Worm (Caenorhabditis elegans) whole organism, L3 larva: ENCODE results near the gene mec-15.

ENCODE experiments used
- aly-2 ChIP-seq: fragments of 150-350 bp; optimal IDR thresholded peaks from 2 replicates; lab custom pipeline; 2014; ENCODE audit warnings: missing biosample characterization, missing genetic modification characterization
- ceh-28 ChIP-seq: fragments of 150-350 bp; optimal IDR thresholded peaks from 2 replicates; lab custom pipeline; 2014; ENCODE audit warnings: missing biosample characterization, missing genetic modification reagents, missing genetic modification characterization
- elt-1 ChIP-seq: fragments of 150-350 bp; optimal IDR thresholded peaks from 2 replicates; lab custom pipeline; 2014; ENCODE audit warnings: missing biosample characterization, missing genetic modification characterization
- lin-15B ChIP-seq: fragments of 150-350 bp; optimal IDR thresholded peaks from 2 replicates; lab custom pipeline; 2014; ENCODE audit warnings: missing biosample characterization, missing genetic modification characterization
- nhr-11 ChIP-seq: fragments of 150-350 bp; optimal IDR thresholded peaks from 2 replicates; lab custom pipeline; 2014; ENCODE audit warnings: missing biosample characterization, missing genetic modification characterization
- nhr-12 ChIP-seq: fragments of 150-350 bp; optimal IDR thresholded peaks from 2 replicates; lab custom pipeline; 2014; ENCODE audit warnings: missing biosample characterization, missing genetic modification characterization
- nhr-25 ChIP-seq: sonication (generic microtip); optimal IDR thresholded peaks from 2 replicates; lab custom pipeline; 2017; ENCODE audit warnings: missing biosample characterization, missing genetic modification characterization
- nhr-43 ChIP-seq: sonication (generic microtip); optimal IDR thresholded peaks from 2 replicates; lab custom pipeline; 2016; ENCODE audit warnings: mild to moderate bottlenecking, missing genetic modification characterization, missing compliant biosample characterization; ENCODE audit not compliant: poor library complexity, severe bottlenecking
- nhr-77 ChIP-seq: fragments of 150-350 bp; optimal IDR thresholded peaks from 2 replicates; lab custom pipeline; 2014; ENCODE audit warnings: missing biosample characterization, missing genetic modification characterization
- unc-39 ChIP-seq: sonication (generic microtip); optimal IDR thresholded peaks from 4 replicates; lab custom pipeline; 2017; ENCODE audit warnings: missing biosample characterization, missing genetic modification characterization
- zag-1 ChIP-seq: fragments of 150-350 bp; optimal IDR thresholded peaks from 2 replicates; lab custom pipeline; 2014; ENCODE audit warnings: missing biosample characterization, missing genetic modification characterization
- ztf-11 ChIP-seq: fragments of 150-350 bp; optimal IDR thresholded peaks from 2 replicates; lab custom pipeline; 2014; ENCODE audit warnings: missing biosample characterization, missing genetic modification characterization
- ztf-4 ChIP-seq: fragments of 150-350 bp; optimal IDR thresholded peaks from 2 replicates; lab custom pipeline; 2014; ENCODE audit warnings: missing biosample characterization, missing genetic modification characterization

DNA sequence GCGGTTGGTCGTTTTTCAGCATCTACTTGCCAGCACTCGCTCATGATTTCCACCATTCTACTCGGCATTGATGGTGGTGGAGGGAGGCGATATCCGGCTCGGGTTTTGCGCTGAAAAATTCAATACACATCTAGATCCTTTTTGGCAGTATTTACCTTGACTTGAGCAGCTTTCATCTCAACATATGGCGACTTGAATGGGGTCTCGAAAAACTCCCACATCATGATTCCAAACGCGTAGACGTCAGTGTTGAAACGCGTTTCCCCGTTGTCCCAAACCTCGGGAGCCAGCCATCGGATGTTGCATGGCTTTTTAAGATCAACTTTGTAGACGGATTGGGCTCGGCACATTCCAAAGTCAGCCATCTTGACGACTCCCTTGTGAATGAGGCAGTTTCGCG lies 41.0 kb downstream of the mec-15 start:
- TF ChIP-seq nhr-25 (tag; lab: Kevin White, UChicago) (no peak), nhr-12 (tag; lab: Kevin White, UChicago) (no peak), ztf-4 (tag; lab: Kevin White, UChicago) (no peak), elt-1 (tag; lab: Kevin White, UChicago) (no peak), unc-39 (tag; lab: Kevin White, UChicago) (no peak), nhr-11 (no peak), zag-1 (tag; lab: Kevin White, UChicago) (no peak), ztf-11 (tag; lab: Kevin White, UChicago) (no peak), aly-2 (tag; lab: Kevin White, UChicago) (no peak), lin-15B (tag; lab: Kevin White, UChicago) (no peak), ceh-28 (no peak), nhr-43 (tag; lab: Kevin White, UChicago) (no peak), nhr-77 (tag; lab: Kevin White, UChicago) (no peak)
